Worm (Caenorhabditis elegans): ENCODE results near the gene rbm-17.

DNA sequence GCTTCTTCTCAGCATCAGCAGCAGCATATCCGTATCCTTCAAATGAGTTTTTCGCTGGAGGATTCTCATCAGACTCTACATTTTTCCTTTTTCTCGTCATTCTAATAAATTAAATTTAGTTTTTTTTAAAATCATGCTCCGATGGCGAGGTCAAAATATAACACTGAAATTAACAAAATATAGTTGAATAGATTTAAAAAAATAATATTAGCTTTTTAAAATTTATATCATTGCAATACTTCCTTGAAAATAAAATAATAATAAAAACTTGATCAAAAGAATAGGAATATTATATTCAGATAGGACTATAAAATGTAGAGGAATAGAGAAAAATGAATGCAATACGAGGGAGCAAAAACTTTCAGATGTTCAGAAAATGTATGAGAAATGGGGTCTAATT lies 49.9 kb downstream of the rbm-17 start, which contains the start of gene ZK792.5:
- no peak for TF ChIP-seq hlh-30 (tag; optimal IDR thresholded peaks at IDR 0.05; ENCODE audit: insufficient read depth)
- TF ChIP-seq ceh-44 (GFP tag; IDR thresholded peaks at IDR 0.05), result no peak
- TF ChIP-seq ctbp-1 (GFP tag; IDR thresholded peaks at IDR 0.05), result no peak
- no peak for TF ChIP-seq nhr-6 (tag; optimal IDR thresholded peaks at IDR 0.05)
- TF ChIP-seq unc-62 (GFP tag; optimal IDR thresholded peaks at IDR 0.05 in 1 of 2), result no peak
- TF ChIP-seq unc-62 (tag; optimal IDR thresholded peaks at IDR 0.05), result no peak
- TF ChIP-seq php-3 (GFP tag; IDR thresholded peaks at IDR 0.05), result no peak
- TF ChIP-seq lin-1 (GFP tag; IDR thresholded peaks at IDR 0.05), result no peak
- no peak for TF ChIP-seq fkh-10 (GFP tag; optimal IDR thresholded peaks at IDR 0.05)
- TF ChIP-seq spr-1 (tag; optimal IDR thresholded peaks at IDR 0.05), result no peak
- no peak for TF ChIP-seq fos-1 (tag; optimal IDR thresholded peaks at IDR 0.05)
